Fruit fly (Drosophila melanogaster): ENCODE results near the gene CG18549.

CG18549 gene

dm6 chr3R:12406235-12407196, 42.6 kb upstream of the CG18549 start, which contains the start of gene CG5167 (continued):
- TF ChIP-seq CG2129 (GFP tag; IDR thresholded peaks at IDR 0.05; ENCODE audit: partially characterized antibody) (no peak), stc (GFP tag; IDR thresholded peaks at IDR 0.05) (no peak), Blimp-1 (GFP tag; optimal IDR thresholded peaks at IDR 0.05) (no peak), CG17912 (GFP tag; optimal IDR thresholded peaks at IDR 0.05) (no peak), CG8388 (GFP tag; optimal IDR thresholded peaks at IDR 0.05) (peak; percentile 24), sima (GFP tag; optimal IDR thresholded peaks at IDR 0.05) (no peak), Mrtf (GFP tag; IDR thresholded peaks at IDR 0.05) (no peak), vfl (GFP tag; optimal IDR thresholded peaks at IDR 0.05) (no peak), btn (GFP tag; optimal IDR thresholded peaks at IDR 0.05) (no peak), insv (GFP tag; optimal IDR thresholded peaks at IDR 0.05) (peak in 1 of 2 experiments; percentile 4), Dad (GFP tag; optimal IDR thresholded peaks at IDR 0.05) (no peak), gt (GFP tag; IDR thresholded peaks at IDR 0.05) (no peak), CG1832 (GFP tag; optimal IDR thresholded peaks at IDR 0.05) (no peak), CG5953 (GFP tag; IDR thresholded peaks at IDR 0.05) (no peak), tna (GFP tag; IDR thresholded peaks at IDR 0.05; ENCODE audit: partially characterized antibody) (no peak), chn (GFP tag; optimal IDR thresholded peaks at IDR 0.05) (no peak), MESR4 (GFP tag; optimal IDR thresholded peaks at IDR 0.05) (peak; percentile 33), dmrt11E (tag; optimal IDR thresholded peaks at IDR 0.05) (peak; percentile 42), kah (GFP tag; optimal IDR thresholded peaks at IDR 0.05) (peak; percentile 66), Ada2b (GFP tag; IDR thresholded peaks at IDR 0.05) (no peak), cg (GFP tag; optimal IDR thresholded peaks at IDR 0.05) (no peak), CG11398 (GFP tag; optimal IDR thresholded peaks at IDR 0.05) (no peak), Sin3A (optimal IDR thresholded peaks at IDR 0.05) (no peak), CG16779 (GFP tag; IDR thresholded peaks at IDR 0.05) (no peak), CG31224 (GFP tag; IDR thresholded peaks at IDR 0.05) (no peak), ci (GFP tag; IDR thresholded peaks at IDR 0.05) (peak; percentile 43; the same call in 1 of the 3 replicates), CrebB (tag; optimal IDR thresholded peaks at IDR 0.05) (peak; percentile 31), lbe (GFP tag; optimal IDR thresholded peaks at IDR 0.05) (peak; percentile 12), Hr51 (GFP tag; optimal IDR thresholded peaks at IDR 0.05) (peak in 1 of 2 experiments; percentile 48), tin (GFP tag; optimal IDR thresholded peaks at IDR 0.05) (peak; percentile 18), kni (GFP tag; optimal IDR thresholded peaks at IDR 0.05) (no peak), Poxn (GFP tag; IDR thresholded peaks at IDR 0.05) (no peak), CG34422 (GFP tag; IDR thresholded peaks at IDR 0.05) (0 out of 3 replicates have a peak, but pooled peaks have one; percentile 30), TFAM (GFP tag; optimal IDR thresholded peaks at IDR 0.05) (no peak), CG2712 (tag; optimal IDR thresholded peaks at IDR 0.05) (peak; percentile 64), CHES-1-like (GFP tag; optimal IDR thresholded peaks at IDR 0.05) (no peak), CG6254 (GFP tag; optimal IDR thresholded peaks at IDR 0.05) (no peak), h (optimal IDR thresholded peaks at IDR 0.05) (no peak), peb (GFP tag; IDR thresholded peaks at IDR 0.05) (no peak), bowl (GFP tag; IDR thresholded peaks at IDR 0.05) (no peak), E2f1 (GFP tag; IDR thresholded peaks at IDR 0.05) (no peak), Opbp (GFP tag; IDR thresholded peaks at IDR 0.05; ENCODE audit: partially characterized antibody) (no peak), abd-A (tag; optimal IDR thresholded peaks at IDR 0.05) (no peak), Usf (GFP tag; optimal IDR thresholded peaks at IDR 0.05) (no peak), slou (GFP tag; optimal IDR thresholded peaks at IDR 0.05) (no peak), CG6765 (GFP tag; optimal IDR thresholded peaks at IDR 0.05) (peak; percentile 44), nom (GFP tag; optimal IDR thresholded peaks at IDR 0.05) (peak; percentile 95), ab (GFP tag; optimal IDR thresholded peaks at IDR 0.05) (no peak), CG7372 (GFP tag; IDR thresholded peaks at IDR 0.05) (no peak), Hsf (GFP tag; optimal IDR thresholded peaks at IDR 0.05) (no peak)

Data from whole organism, embryonic.